Fruit fly (Drosophila melanogaster) whole organism, adult: ENCODE results near the gene Mco1.

Experiments
- CG14711 ChIP-seq: fragments of 200-800 bp; sonication (Bioruptor generic); optimal IDR thresholded peaks from 2 replicates; lab custom pipeline; 2018; ENCODE audit warnings: missing biosample characterization, mild to moderate bottlenecking, missing genetic modification characterization, moderate library complexity
- CG33017 ChIP-seq: fragments of 200-800 bp; sonication (Bioruptor generic); optimal IDR thresholded peaks from 2 replicates; lab custom pipeline; 2018; ENCODE audit warnings: missing biosample characterization, mild to moderate bottlenecking, missing genetic modification characterization, moderate library complexity
- CG5204 ChIP-seq: fragments of 200-800 bp; sonication (Bioruptor generic); optimal IDR thresholded peaks from 2 replicates; lab custom pipeline; 2016; ENCODE audit warnings: missing biosample characterization, missing genetic modification characterization
- CG7045 ChIP-seq: fragments of 200-800 bp; sonication (Bioruptor generic); optimal IDR thresholded peaks from 2 replicates; lab custom pipeline; 2017; ENCODE audit warnings: missing biosample characterization, mild to moderate bottlenecking, missing genetic modification characterization
- CG7101 ChIP-seq: fragments of 200-800 bp; sonication (Bioruptor generic); optimal IDR thresholded peaks from 2 replicates; lab custom pipeline; 2018; ENCODE audit warnings: missing biosample characterization, mild to moderate bottlenecking, missing genetic modification characterization, moderate library complexity
- Crg-1 ChIP-seq: fragments of 200-800 bp; sonication (Bioruptor generic); optimal IDR thresholded peaks from 2 replicates; lab custom pipeline; 2016; ENCODE audit warnings: missing biosample characterization, missing genetic modification characterization
- Hr96 ChIP-seq: fragments of 200-800 bp; sonication (Bioruptor generic); optimal IDR thresholded peaks from 2 replicates; lab custom pipeline; 2016; ENCODE audit warnings: missing biosample characterization, missing genetic modification characterization
- bab1 ChIP-seq: fragments of 200-800 bp; sonication (Bioruptor generic); optimal IDR thresholded peaks from 3 replicates; lab custom pipeline; 2019; ENCODE audit warnings: missing biosample characterization, mild to moderate bottlenecking, missing genetic modification characterization, moderate library complexity
- cic ChIP-seq: fragments of 200-800 bp; sonication (Bioruptor generic); optimal IDR thresholded peaks from 2 replicates; lab custom pipeline; 2017; ENCODE audit warnings: missing biosample characterization, mild to moderate bottlenecking, missing genetic modification characterization, moderate library complexity
- cnc ChIP-seq, 2 experiments: fragments of >200 bp; optimal IDR thresholded peaks; 2 replicates each; lab custom pipeline; 2017
- pad ChIP-seq: fragments of 200-800 bp; sonication (Bioruptor generic); optimal IDR thresholded peaks from 3 replicates; lab custom pipeline; 2017; ENCODE audit warnings: missing biosample characterization, missing genetic modification characterization, mild to moderate bottlenecking, moderate library complexity, missing genetic modification reagents
- tj ChIP-seq: fragments of 200-800 bp; sonication (Bioruptor generic); optimal IDR thresholded peaks from 3 replicates; lab custom pipeline; 2017; ENCODE audit warnings: missing biosample characterization, mild to moderate bottlenecking, missing genetic modification characterization, moderate library complexity
- toe ChIP-seq: fragments of 200-800 bp; sonication (Bioruptor generic); optimal IDR thresholded peaks from 2 replicates; lab custom pipeline; 2016; ENCODE audit warnings: missing biosample characterization, missing genetic modification characterization

DNA sequence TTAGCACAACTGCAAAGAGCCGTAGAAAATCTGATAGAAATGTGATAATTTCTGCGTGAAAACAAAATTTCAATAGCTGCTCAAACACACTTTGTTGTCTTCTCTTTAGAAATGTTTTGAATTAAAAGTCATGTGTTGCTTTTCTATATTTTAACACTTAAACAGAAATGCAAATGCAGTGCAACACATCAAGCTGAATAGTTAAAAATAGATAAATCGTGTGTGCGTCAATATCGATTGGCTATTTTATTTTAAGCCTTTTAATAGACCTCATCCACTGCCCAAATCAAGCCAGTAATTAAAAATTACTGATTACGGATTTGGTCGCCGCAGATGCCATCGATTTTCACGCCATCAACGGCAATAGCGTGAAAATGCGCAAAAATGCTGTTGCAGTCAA, 18.5 kb upstream of the Mco1 start, which contains the start of gene CG4438:
- TF ChIP-seq cic (GFP tag; lab: Kevin White, UChicago) (no peak), CG14711 (no peak), CG33017 (no peak), Crg-1 (no peak), CG5204 (GFP tag; lab: Kevin White, UChicago) (no peak), tj (GFP tag; lab: Kevin White, UChicago) (no peak), pad (GFP tag; lab: Kevin White, UChicago) (no peak), toe (GFP tag; lab: Kevin White, UChicago) (no peak), CG7045 (no peak), cnc (optimal IDR thresholded peaks at IDR 0.05; lab: Kevin White, UChicago) (no peak), Hr96 (GFP tag; lab: Kevin White, UChicago) (no peak), CG7101 (no peak), bab1 (no peak)
